Fruit fly (Drosophila melanogaster) whole organism, embryonic: ENCODE data around the gene CG31347.

Experiments
- Ada2b ChIP-seq: fragments of 200-800 bp; sonication (Bioruptor generic); IDR thresholded peaks from 2 replicates; pipeline ENCODE4 v1.3.6; 2022; ENCODE audit warnings: missing biosample characterization, missing genetic modification characterization
- Atf-2 ChIP-seq: fragments of 200-800 bp; sonication (Bioruptor generic); optimal IDR thresholded peaks from 2 replicates; lab custom pipeline; 2016; ENCODE audit warnings: missing biosample characterization, missing genetic modification characterization
- CG10366 ChIP-seq: fragments of 200-800 bp; sonication (Bioruptor generic); IDR thresholded peaks from 2 replicates; pipeline ENCODE4 v1.3.6; 2022; ENCODE audit warnings: missing biosample characterization, missing genetic modification characterization
- CG10431 ChIP-seq: fragments of 200-800 bp; sonication (Bioruptor generic); optimal IDR thresholded peaks from 3 replicates; lab custom pipeline; 2018; ENCODE audit warnings: missing biosample characterization, mild to moderate bottlenecking, missing genetic modification characterization
- CG11456 ChIP-seq: fragments of 200-800 bp; sonication (Bioruptor generic); IDR thresholded peaks from 3 replicates; pipeline ENCODE4 v1.3.6; 2022; ENCODE audit warnings: missing biosample characterization, missing genetic modification characterization
- CG13424 ChIP-seq: fragments of 200-800 bp; sonication (Bioruptor generic); optimal IDR thresholded peaks from 2 replicates; lab custom pipeline; 2019; ENCODE audit warnings: missing biosample characterization, mild to moderate bottlenecking, missing genetic modification characterization, moderate library complexity
- CG15514 ChIP-seq: fragments of 200-800 bp; sonication (Bioruptor generic); optimal IDR thresholded peaks from 3 replicates; lab custom pipeline; 2017; ENCODE audit warnings: missing biosample characterization, missing genetic modification characterization, mild to moderate bottlenecking, moderate library complexity, missing genetic modification reagents
- CG1603 ChIP-seq: fragments of 200-800 bp; sonication (Bioruptor generic); optimal IDR thresholded peaks from 2 replicates; lab custom pipeline; 2019; ENCODE audit warnings: missing biosample characterization, mild to moderate bottlenecking, missing genetic modification characterization, moderate library complexity
- CG16863 ChIP-seq: fragments of 200-800 bp; sonication (Bioruptor generic); optimal IDR thresholded peaks from 3 replicates; lab custom pipeline; 2016; ENCODE audit warnings: missing biosample characterization, missing genetic modification characterization
- CG17612 ChIP-seq: fragments of 200-800 bp; sonication (Bioruptor generic); IDR thresholded peaks from 2 replicates; pipeline ENCODE4 v1.3.6; 2022; ENCODE audit warnings: missing biosample characterization, missing genetic modification characterization
- CG2889 ChIP-seq: fragments of 200-800 bp; sonication (Bioruptor generic); IDR thresholded peaks from 3 replicates; pipeline ENCODE4 v1.3.6; 2022; ENCODE audit warnings: missing biosample characterization, missing genetic modification characterization
- CG4404 ChIP-seq: fragments of 200-800 bp; sonication (Bioruptor generic); IDR thresholded peaks from 2 replicates; pipeline ENCODE4 v1.3.6; 2022; ENCODE audit warnings: missing biosample characterization, missing genetic modification characterization
- Dek ChIP-seq: fragments of 200-800 bp; sonication (Bioruptor generic); optimal IDR thresholded peaks from 3 replicates; lab custom pipeline; 2019; ENCODE audit warnings: missing biosample characterization, mild to moderate bottlenecking, missing genetic modification characterization, moderate library complexity
- Dp ChIP-seq: fragments of 200-800 bp; sonication (Bioruptor generic); optimal IDR thresholded peaks from 2 replicates; lab custom pipeline; 2018; ENCODE audit warnings: missing biosample characterization, mild to moderate bottlenecking, missing genetic modification characterization, moderate library complexity
- Eip74EF ChIP-seq, 2 experiments: fragments of 200-800 bp in 1 of 2; fragments of >200 bp in 1 of 2; sonication (Bioruptor generic) in 1 of 2; optimal IDR thresholded peaks; 2 replicates each; lab custom pipeline; 2017 to 2019; ENCODE audit warnings: missing biosample characterization in 2 of 2, missing genetic modification characterization in 2 of 2, mild to moderate bottlenecking in 1 of 2, moderate library complexity in 1 of 2
- Fer1 ChIP-seq: fragments of 200-800 bp; sonication (Bioruptor generic); optimal IDR thresholded peaks from 2 replicates; lab custom pipeline; 2017; ENCODE audit warnings: missing biosample characterization, mild to moderate bottlenecking, missing genetic modification characterization
- H2.0 ChIP-seq: fragments of 200-800 bp; sonication (Bioruptor generic); IDR thresholded peaks from 2 replicates; pipeline ENCODE4 v1.3.6; 2022; ENCODE audit warnings: missing biosample characterization, missing genetic modification characterization
- Hand ChIP-seq: fragments of 200-800 bp; sonication (Bioruptor generic); optimal IDR thresholded peaks from 2 replicates; lab custom pipeline; 2017; ENCODE audit warnings: mild to moderate bottlenecking, missing biosample characterization, missing genetic modification reagents, missing genetic modification characterization
- Hey ChIP-seq: fragments of 200-800 bp; sonication (Bioruptor generic); optimal IDR thresholded peaks from 3 replicates; lab custom pipeline; 2018; ENCODE audit warnings: missing biosample characterization, mild to moderate bottlenecking, missing genetic modification characterization
- Meics ChIP-seq: fragments of 200-800 bp; sonication (Bioruptor generic); optimal IDR thresholded peaks from 2 replicates; lab custom pipeline; 2017; ENCODE audit warnings: missing biosample characterization, mild to moderate bottlenecking, missing genetic modification characterization
- NC2α ChIP-seq: fragments of 200-800 bp; sonication (Bioruptor generic); optimal IDR thresholded peaks from 2 replicates; lab custom pipeline; 2016; ENCODE audit warnings: missing biosample characterization, missing genetic modification characterization
- Nf-YC ChIP-seq: fragments of 200-800 bp; optimal IDR thresholded peaks from 3 replicates; lab custom pipeline; 2019; ENCODE audit warnings: missing biosample characterization, mild to moderate bottlenecking, missing genetic modification characterization, moderate library complexity
- NfI ChIP-seq: fragments of 200-800 bp; sonication (Bioruptor generic); optimal IDR thresholded peaks from 3 replicates; lab custom pipeline; 2018; ENCODE audit warnings: missing biosample characterization, mild to moderate bottlenecking, missing genetic modification characterization, moderate library complexity
- Oaz ChIP-seq: fragments of 200-800 bp; sonication (Bioruptor generic); IDR thresholded peaks from 2 replicates; pipeline ENCODE4 v1.3.6; 2022; ENCODE audit warnings: missing biosample characterization, missing genetic modification characterization
- Opbp ChIP-seq: fragments of 200-800 bp; sonication (Bioruptor generic); IDR thresholded peaks from 3 replicates; pipeline ENCODE4 v1.3.6; 2022; ENCODE audit warnings: missing biosample characterization, missing genetic modification characterization; ENCODE audit not compliant: partially characterized antibody
- PHDP ChIP-seq: fragments of 200-800 bp; sonication (Bioruptor generic); optimal IDR thresholded peaks from 3 replicates; lab custom pipeline; 2018; ENCODE audit warnings: missing biosample characterization, mild to moderate bottlenecking, missing genetic modification characterization, moderate library complexity
- Pdp1 ChIP-seq, 2 experiments: fragments of 200-800 bp; sonication (Bioruptor generic); optimal IDR thresholded peaks; 3 replicates each; lab custom pipeline; 2016; ENCODE audit warnings: missing biosample characterization in 2 of 2, missing genetic modification characterization in 2 of 2, mild to moderate bottlenecking in 1 of 2, moderate library complexity in 1 of 2
- Ptx1 ChIP-seq: fragments of 200-800 bp; sonication (Bioruptor generic); IDR thresholded peaks from 2 replicates; pipeline ENCODE4 v1.3.6; 2022; ENCODE audit warnings: missing biosample characterization, missing genetic modification characterization
- Six4 ChIP-seq: fragments of 200-800 bp; sonication (Bioruptor generic); optimal IDR thresholded peaks from 2 replicates; lab custom pipeline; 2016; ENCODE audit warnings: missing biosample characterization, missing genetic modification characterization
- Sry-δ ChIP-seq: fragments of 200-800 bp; sonication (Bioruptor generic); optimal IDR thresholded peaks from 2 replicates; lab custom pipeline; 2016; ENCODE audit warnings: missing biosample characterization, missing genetic modification characterization
- Taf1 ChIP-seq: fragments of 200-800 bp; sonication (Bioruptor generic); IDR thresholded peaks from 2 replicates; pipeline ENCODE4 v1.3.6; 2022; ENCODE audit warnings: missing biosample characterization, missing genetic modification characterization
- az2 ChIP-seq: fragments of 200-800 bp; sonication (Bioruptor generic); optimal IDR thresholded peaks from 3 replicates; lab custom pipeline; 2016; ENCODE audit warnings: missing biosample characterization, missing genetic modification characterization
- cg ChIP-seq: fragments of 200-800 bp; sonication (Bioruptor generic); optimal IDR thresholded peaks from 3 replicates; lab custom pipeline; 2019; ENCODE audit warnings: missing biosample characterization, mild to moderate bottlenecking, missing genetic modification characterization, moderate library complexity
- chn ChIP-seq: fragments of 200-800 bp; sonication (Bioruptor generic); optimal IDR thresholded peaks from 2 replicates; lab custom pipeline; 2016; ENCODE audit warnings: missing biosample characterization, missing genetic modification characterization
- exex ChIP-seq: fragments of 200-800 bp; sonication (Bioruptor generic); optimal IDR thresholded peaks from 4 replicates; lab custom pipeline; 2018; ENCODE audit warnings: missing biosample characterization, mild to moderate bottlenecking, missing genetic modification characterization, moderate library complexity
- fd96Cb ChIP-seq: fragments of 200-800 bp; sonication (Bioruptor generic); optimal IDR thresholded peaks from 2 replicates; lab custom pipeline; 2018; ENCODE audit warnings: missing biosample characterization, mild to moderate bottlenecking, missing genetic modification characterization, moderate library complexity
- gem ChIP-seq: fragments of 200-800 bp; sonication (Bioruptor generic); optimal IDR thresholded peaks from 2 replicates; lab custom pipeline; 2019; ENCODE audit warnings: missing biosample characterization, mild to moderate bottlenecking, missing genetic modification characterization, moderate library complexity
- hkb ChIP-seq, 2 experiments: fragments of 200-800 bp in 1 of 2; fragments of >200 bp in 1 of 2; sonication (Bioruptor generic) in 1 of 2; IDR thresholded peaks in 1 of 2; optimal IDR thresholded peaks in 1 of 2; 2 replicates each; pipeline versions ENCODE4 v1.3.6 to Lab custom; 2017 to 2022; ENCODE audit warnings: missing biosample characterization in 1 of 2, missing genetic modification characterization in 1 of 2
- pan ChIP-seq, 4 experiments: fragments of >200 bp in 3 of 4; fragments of 200-800 bp in 1 of 4; sonication (Bioruptor generic) in 1 of 4; optimal IDR thresholded peaks in 3 of 4; IDR thresholded peaks in 1 of 4; 2 replicates each; pipeline versions ENCODE4 v1.3.6 to Lab custom; 2017 to 2022; ENCODE audit warnings: missing biosample characterization in 2 of 4, missing genetic modification characterization in 2 of 4, mixed read lengths in 1 of 4
- pnt ChIP-seq: fragments of 200-800 bp; sonication (Bioruptor generic); optimal IDR thresholded peaks from 3 replicates; lab custom pipeline; 2016; ENCODE audit warnings: missing biosample characterization, missing genetic modification characterization
- prd ChIP-seq, 3 experiments: fragments of >200 bp in 2 of 3; fragments of 200-800 bp in 1 of 3; sonication (Bioruptor generic) in 1 of 3; optimal IDR thresholded peaks in 2 of 3; IDR thresholded peaks in 1 of 3; 2 replicates in 2 of 3; 3 replicates in 1 of 3; pipeline versions ENCODE4 v1.3.6 to Lab custom; 2017 to 2022; ENCODE audit warnings: missing biosample characterization in 1 of 3, missing genetic modification characterization in 1 of 3
- scrt ChIP-seq: fragments of 200-800 bp; sonication (Bioruptor generic); optimal IDR thresholded peaks from 2 replicates; lab custom pipeline; 2018; ENCODE audit warnings: missing biosample characterization, mild to moderate bottlenecking, missing genetic modification characterization, moderate library complexity
- sens ChIP-seq: fragments of 200-800 bp; sonication (Bioruptor generic); peaks from one replicate; lab custom pipeline; 2016; ENCODE audit warnings: missing biosample characterization, missing genetic modification characterization
- sisA ChIP-seq: fragments of 200-800 bp; sonication (Bioruptor generic); IDR thresholded peaks from 2 replicates; pipeline ENCODE4 v1.3.6; 2022; ENCODE audit warnings: missing biosample characterization, missing genetic modification characterization
- slbo ChIP-seq: fragments of 200-800 bp; sonication (Bioruptor generic); IDR thresholded peaks from 2 replicates; pipeline ENCODE4 v1.3.6; 2022; ENCODE audit warnings: missing biosample characterization, missing genetic modification characterization
- tin ChIP-seq: fragments of 200-800 bp; sonication (Bioruptor generic); optimal IDR thresholded peaks from 3 replicates; lab custom pipeline; 2016; ENCODE audit warnings: missing biosample characterization, missing genetic modification characterization
- vfl ChIP-seq: fragments of 200-800 bp; sonication (Bioruptor generic); optimal IDR thresholded peaks from 2 replicates; lab custom pipeline; 2016; ENCODE audit warnings: missing biosample characterization, missing genetic modification characterization

The CG31347 gene

DNA sequence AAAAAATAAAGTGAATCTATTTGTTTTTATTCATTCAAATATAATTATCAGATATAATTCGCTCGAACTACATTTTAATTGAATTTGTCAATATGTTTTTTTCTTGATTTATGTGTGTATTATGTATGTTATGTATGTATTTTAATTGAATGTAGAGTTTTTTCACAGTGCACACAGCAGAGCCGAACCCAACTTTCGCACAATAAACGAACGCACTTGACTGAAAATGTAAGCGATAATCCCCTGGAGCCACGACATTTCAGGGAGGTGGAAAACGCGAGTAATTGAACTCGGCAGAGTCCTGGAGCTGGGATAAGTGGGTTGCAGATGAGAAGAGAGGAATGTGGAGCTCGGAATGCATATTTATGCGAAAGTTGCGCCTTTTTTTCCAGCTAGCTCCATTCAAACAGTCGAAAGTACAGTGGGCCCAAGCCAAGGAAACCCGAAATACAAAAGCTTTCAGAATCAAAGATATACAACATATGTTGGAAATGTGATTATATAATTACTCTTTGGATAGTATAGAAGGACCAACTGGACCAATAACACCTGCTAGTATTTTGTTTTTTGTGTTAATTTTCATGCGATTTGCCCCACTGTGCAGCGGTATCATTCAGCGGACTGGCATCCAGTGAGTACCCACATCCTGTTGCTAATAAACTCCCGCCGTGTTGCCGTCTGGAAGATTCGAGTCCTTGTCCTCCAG lies 35.7 kb upstream of the CG31347 start (continued):
- TF ChIP-seq Meics (GFP tag; lab: Kevin White, UChicago) (peak; percentile 54), Eip74EF (GFP tag; optimal IDR thresholded peaks at IDR 0.05; lab: Kevin White, UChicago) (no peak), Hey (tag; lab: Kevin White, UChicago) (no peak), Pdp1 (GFP tag; optimal IDR thresholded peaks at IDR 0.05; lab: Kevin White, UChicago) (peak; percentile 6 to 83), sisA (peak; percentile 42; the same call in 1 of the 2 replicates), Fer1 (GFP tag; lab: Kevin White, UChicago) (peak; percentile 47), NC2α (GFP tag; lab: Kevin White, UChicago) (no peak), CG13424 (tag; lab: Kevin White, UChicago) (no peak), fd96Cb (peak; percentile 10), CG15514 (peak; percentile 33), CG10431 (GFP tag; lab: Kevin White, UChicago) (no peak), sens (GFP tag; lab: Kevin White, UChicago) (peak; percentile 77), az2 (GFP tag; lab: Kevin White, UChicago) (peak; percentile 8), Nf-YC (tag; lab: Kevin White, UChicago) (no peak), CG11456 (GFP tag; lab: Robert Waterston, UW) (peak; percentile 51; the same call in 1 of the 3 replicates), Six4 (GFP tag; lab: Kevin White, UChicago) (peak; percentile 10), NfI (GFP tag; lab: Kevin White, UChicago) (peak; percentile 23), Sry-δ (GFP tag; lab: Kevin White, UChicago) (no peak), slbo (peak; percentile 44), H2.0 (0 out of 2 replicates have a peak, but pooled peaks have one; percentile 4), cg (GFP tag; lab: Kevin White, UChicago) (no peak), Dp (no peak), Ada2b (peak; percentile 31; the same call in 1 of the 2 replicates), Taf1 (GFP tag; lab: Robert Waterston, UW) (peak; percentile 24; the same call in 1 of the 2 replicates), pnt (no peak), Hand (GFP tag; lab: Kevin White, UChicago) (peak; percentile 30), CG2889 (GFP tag; lab: Robert Waterston, UW) (0 out of 3 replicates have a peak, but pooled peaks have one; percentile 42), CG10366 (GFP tag; lab: Robert Waterston, UW) (peak; percentile 27; the same call in 1 of the 2 replicates), pan (optimal IDR thresholded peaks at IDR 0.05; lab: Kevin White, UChicago) (no peak), pan (GFP tag; optimal IDR thresholded peaks at IDR 0.05 in 1 of 2, IDR thresholded peaks at IDR 0.05 in 1 of 2) (peak in 1 of 2 experiments; percentile 62), CG16863 (no peak), Dek (tag; lab: Kevin White, UChicago) (no peak), prd (optimal IDR thresholded peaks at IDR 0.05; lab: Kevin White, UChicago) (no peak), prd (GFP tag; IDR thresholded peaks at IDR 0.05; lab: Robert Waterston, UW) (peak; percentile 39; the same call in 2 of the 3 replicates), tin (GFP tag; lab: Kevin White, UChicago) (peak; percentile 9), CG17612 (GFP tag; lab: Robert Waterston, UW) (no peak), chn (GFP tag; lab: Kevin White, UChicago) (no peak), CG1603 (tag; lab: Kevin White, UChicago) (peak; percentile 64), gem (tag; lab: Kevin White, UChicago) (peak; percentile 39), Ptx1 (GFP tag; lab: Robert Waterston, UW) (peak; percentile 49; the same call in 1 of the 2 replicates), hkb (optimal IDR thresholded peaks at IDR 0.05; lab: Kevin White, UChicago) (no peak), hkb (GFP tag; IDR thresholded peaks at IDR 0.05; lab: Robert Waterston, UW) (peak; percentile 24; the same call in 1 of the 2 replicates), vfl (no peak), CG4404 (GFP tag; lab: Robert Waterston, UW) (peak; percentile 21; the same call in 1 of the 2 replicates), Opbp (GFP tag; lab: Robert Waterston, UW) (no peak), Atf-2 (GFP tag; lab: Kevin White, UChicago) (no peak), scrt (peak; percentile 26), exex (no peak), Oaz (GFP tag; lab: Robert Waterston, UW) (peak; percentile 22; the same call in 1 of the 2 replicates), PHDP (tag; lab: Kevin White, UChicago) (peak; percentile 21)
